Worm (Caenorhabditis elegans) whole organism, midembryonic: Measurements from ENCODE around the gene vnut-1.

Source experiments
- klf-2 ChIP-seq: fragments of 200-800 bp; sonication (Bioruptor generic); conservative IDR thresholded peaks from 2 replicates; pipeline ENCODE4 v1.3.6; 2022; ENCODE audit warnings: missing genetic modification reagents, missing genetic modification characterization, missing compliant biosample characterization
- med-1 ChIP-seq: sonication (generic microtip); optimal IDR thresholded peaks from 2 replicates; lab custom pipeline; 2017; ENCODE audit warnings: missing genetic modification characterization, mild to moderate bottlenecking, missing compliant biosample characterization, antibody characterized with exemption, missing genetic modification reagents; ENCODE audit not compliant: insufficient read depth
- ztf-23 ChIP-seq: fragments of 200-800 bp; sonication (Bioruptor generic); IDR thresholded peaks from 2 replicates; pipeline ENCODE4 v1.3.6; 2022; ENCODE audit warnings: missing genetic modification reagents, missing genetic modification characterization, missing compliant biosample characterization
- ztf-29 ChIP-seq: fragments of 200-800 bp; sonication (Bioruptor generic); IDR thresholded peaks from 2 replicates; pipeline ENCODE4 v1.3.6; 2022; ENCODE audit warnings: missing genetic modification reagents, missing genetic modification characterization, missing compliant biosample characterization

- TF ChIP-seq ztf-29 (no peak), med-1 (GFP tag; lab: Kevin White, UChicago) (no peak), ztf-23 (GFP tag; lab: Robert Waterston, UW) (no peak), klf-2 (GFP tag; lab: Robert Waterston, UW) (no peak)
Observed at ce11 chrII:14527104-14527503, 37.5 kb downstream of the vnut-1 start.
